Worm (Caenorhabditis elegans): ENCODE measurements around the gene fli-1.

fli-1 gene

ce11 chrIII:8733237-8733636 lies 49.7 kb upstream of the fli-1 start:
- no peak for TF ChIP-seq lin-26 (GFP tag; IDR thresholded peaks at IDR 0.05)
- TF ChIP-seq T07F8.4 (tag; optimal IDR thresholded peaks at IDR 0.05): no peak
- no peak for TF ChIP-seq ets-4 (GFP tag; optimal IDR thresholded peaks at IDR 0.05)
- peak; percentile 70 for TF ChIP-seq pha-4 (tag; optimal IDR thresholded peaks at IDR 0.05)
- no peak for TF ChIP-seq F52B5.7 (tag; optimal IDR thresholded peaks at IDR 0.05)
- peak; percentile 36; the same call in 1 of the 2 replicates for TF ChIP-seq cebp-1 (GFP tag; IDR thresholded peaks at IDR 0.05)
- TF ChIP-seq cebp-1 (tag; optimal IDR thresholded peaks at IDR 0.05): peak; percentile 54
- TF ChIP-seq somi-1 (GFP tag; optimal IDR thresholded peaks at IDR 0.05): peak; percentile 26
- TF ChIP-seq ekl-4 (GFP tag; IDR thresholded peaks at IDR 0.05): no peak
- no peak for TF ChIP-seq madf-3 (GFP tag; IDR thresholded peaks at IDR 0.05)
- TF ChIP-seq nfyb-1 (GFP tag; IDR thresholded peaks at IDR 0.05): no peak

- TF ChIP-seq C06A6.2 (GFP tag; conservative IDR thresholded peaks at IDR 0.05) (peak; percentile 49; the same call in 1 of the 2 replicates), Y79H2A.3 (GFP tag; conservative IDR thresholded peaks at IDR 0.05) (no peak), somi-1 (GFP tag; optimal IDR thresholded peaks at IDR 0.05) (peak; percentile 8)
Measured at ce11 chrIII:8731973-8732372, 48.4 kb upstream of the fli-1 start.

- TF ChIP-seq pha-4 (tag; optimal IDR thresholded peaks at IDR 0.05) (no peak), lin-35 (GFP tag; optimal IDR thresholded peaks at IDR 0.05) (no peak), nhr-27 (tag; optimal IDR thresholded peaks at IDR 0.05) (no peak), B0261.1 (tag; optimal IDR thresholded peaks at IDR 0.05) (no peak)
Measured at ce11 chrIII:8731310-8731709, 47.8 kb upstream of the fli-1 start, which contains the start of gene ZK370.4. TSS of gene ZK370.4 (minus strand) at chrIII:8731410.

- TF ChIP-seq dpff-1 (tag; optimal IDR thresholded peaks at IDR 0.05) (no peak), B0019.2 (GFP tag; conservative IDR thresholded peaks at IDR 0.05) (no peak), zfh-2 (GFP tag; conservative IDR thresholded peaks at IDR 0.05) (no peak), lin-26 (GFP tag; IDR thresholded peaks at IDR 0.05) (no peak), Y56A3A.18 (GFP tag; IDR thresholded peaks at IDR 0.05) (no peak), dpl-1 (GFP tag; optimal IDR thresholded peaks at IDR 0.05) (no peak), lag-1 (GFP tag; IDR thresholded peaks at IDR 0.05) (no peak), die-1 (tag; optimal IDR thresholded peaks at IDR 0.05) (no peak), ceh-27 (GFP tag; optimal IDR thresholded peaks at IDR 0.05) (no peak), gei-17 (GFP tag; optimal IDR thresholded peaks at IDR 0.05) (no peak), ceh-100 (GFP tag; IDR thresholded peaks at IDR 0.05) (no peak), mcd-1 (GFP tag; IDR thresholded peaks at IDR 0.05) (no peak), nfyb-1 (GFP tag; IDR thresholded peaks at IDR 0.05) (no peak), egrh-3 (GFP tag; IDR thresholded peaks at IDR 0.05) (no peak), tbp1 (GFP tag; optimal IDR thresholded peaks at IDR 0.05) (no peak), let-526 (GFP tag; IDR thresholded peaks at IDR 0.05) (no peak), attf-6 (GFP tag; IDR thresholded peaks at IDR 0.05) (no peak), C17E4.6 (GFP tag; IDR thresholded peaks at IDR 0.05) (no peak), hlh-12 (tag; optimal IDR thresholded peaks at IDR 0.05) (no peak), K12H6.12 (tag; optimal IDR thresholded peaks at IDR 0.05) (no peak)
Measured at ce11 chrIII:8726019-8726894, 42.7 kb upstream of the fli-1 start.

Measured in whole organism, young adult.